Fruit fly (Drosophila melanogaster) whole organism, embryonic: ENCODE results near the gene dikar.

Source experiments
- Abd-B ChIP-seq: fragments of 200-800 bp; sonication (Bioruptor generic); optimal IDR thresholded peaks from 2 replicates; lab custom pipeline; 2018; ENCODE audit warnings: missing biosample characterization, mild to moderate bottlenecking, missing genetic modification characterization, moderate library complexity
- Antp ChIP-seq: fragments of 200-800 bp; sonication (Bioruptor generic); optimal IDR thresholded peaks from 3 replicates; lab custom pipeline; 2016; ENCODE audit warnings: missing biosample characterization, missing genetic modification characterization
- Atf6 ChIP-seq: fragments of 200-800 bp; sonication (Bioruptor generic); IDR thresholded peaks from 2 replicates; pipeline ENCODE4 v1.3.6; 2022; ENCODE audit warnings: missing biosample characterization, missing genetic modification characterization
- Awh ChIP-seq: fragments of 200-800 bp; sonication (Bioruptor generic); IDR thresholded peaks from 2 replicates; pipeline ENCODE4, ENCODE4 v1.3.6; 2022; ENCODE audit warnings: missing biosample characterization, missing genetic modification characterization
- Bdp1 ChIP-seq: fragments of 200-800 bp; sonication (Bioruptor generic); optimal IDR thresholded peaks from 3 replicates; lab custom pipeline; 2016; ENCODE audit warnings: missing biosample characterization, missing genetic modification characterization
- CG11093 ChIP-seq: fragments of 200-800 bp; sonication (Bioruptor generic); IDR thresholded peaks from 3 replicates; pipeline ENCODE4 v1.3.6; 2022; ENCODE audit warnings: missing biosample characterization, missing genetic modification characterization
- CG1233 ChIP-seq: fragments of 200-800 bp; sonication (Bioruptor generic); optimal IDR thresholded peaks from 4 replicates; lab custom pipeline; 2018; ENCODE audit warnings: missing biosample characterization, mild to moderate bottlenecking, missing genetic modification characterization
- CG15269 ChIP-seq: fragments of 200-800 bp; sonication (Bioruptor generic); optimal IDR thresholded peaks from 2 replicates; lab custom pipeline; 2018; ENCODE audit warnings: missing biosample characterization, mild to moderate bottlenecking, missing genetic modification characterization, moderate library complexity
- CG17912 ChIP-seq: fragments of 200-800 bp; sonication (Bioruptor generic); optimal IDR thresholded peaks from 2 replicates; lab custom pipeline; 2018; ENCODE audit warnings: missing biosample characterization, mild to moderate bottlenecking, missing genetic modification characterization
- CG1832 ChIP-seq: fragments of 200-800 bp; sonication (Bioruptor generic); optimal IDR thresholded peaks from 2 replicates; lab custom pipeline; 2017; ENCODE audit warnings: missing biosample characterization, mild to moderate bottlenecking, missing genetic modification characterization, inconsistent platforms
- CG2202 ChIP-seq: fragments of 200-800 bp; sonication (Bioruptor generic); optimal IDR thresholded peaks from 2 replicates; lab custom pipeline; 2018; ENCODE audit warnings: missing biosample characterization, mild to moderate bottlenecking, missing genetic modification characterization
- CG2875 ChIP-seq: fragments of 200-800 bp; sonication (Bioruptor generic); optimal IDR thresholded peaks from 2 replicates; lab custom pipeline; 2017; ENCODE audit warnings: missing biosample characterization, mild to moderate bottlenecking, missing genetic modification characterization, missing genetic modification reagents
- CG31388 ChIP-seq: fragments of 200-800 bp; sonication (Bioruptor generic); optimal IDR thresholded peaks from 2 replicates; lab custom pipeline; 2016; ENCODE audit warnings: missing biosample characterization, missing genetic modification characterization
- CG34376 ChIP-seq: fragments of 200-800 bp; sonication (Bioruptor generic); optimal IDR thresholded peaks from 2 replicates; lab custom pipeline; 2018; ENCODE audit warnings: missing biosample characterization, mild to moderate bottlenecking, missing genetic modification characterization
- CG8089 ChIP-seq: fragments of 200-800 bp; sonication (Bioruptor generic); optimal IDR thresholded peaks from 3 replicates; lab custom pipeline; 2016; ENCODE audit warnings: missing biosample characterization, missing genetic modification characterization
- CG8290 ChIP-seq, 3 experiments: fragments of 200-800 bp; sonication (Bioruptor generic); optimal IDR thresholded peaks; 2 replicates each; lab custom pipeline; 2016 to 2019; ENCODE audit warnings: missing biosample characterization in 3 of 3, missing genetic modification characterization in 3 of 3, mild to moderate bottlenecking in 2 of 3, moderate library complexity in 1 of 3
- CG8944 ChIP-seq: fragments of 200-800 bp; sonication (Bioruptor generic); optimal IDR thresholded peaks from 3 replicates; lab custom pipeline; 2016; ENCODE audit warnings: missing biosample characterization, missing genetic modification characterization
- CG9817 ChIP-seq: fragments of 200-800 bp; sonication (Bioruptor generic); optimal IDR thresholded peaks from 2 replicates; lab custom pipeline; 2018; ENCODE audit warnings: missing biosample characterization, mild to moderate bottlenecking, missing genetic modification characterization, moderate library complexity
- CkIIα-i1 ChIP-seq: fragments of 200-800 bp; sonication (Bioruptor generic); IDR thresholded peaks from 2 replicates; pipeline ENCODE4 v1.3.6; 2022; ENCODE audit warnings: missing biosample characterization, missing genetic modification characterization
- Dbx ChIP-seq: fragments of 200-800 bp; sonication (Bioruptor generic); IDR thresholded peaks from 3 replicates; pipeline ENCODE4 v1.3.6; 2022; ENCODE audit warnings: missing biosample characterization, missing genetic modification characterization
- Dip2 ChIP-seq: fragments of 200-800 bp; sonication (Bioruptor generic); IDR thresholded peaks from 2 replicates; pipeline ENCODE4 v1.3.6; 2022; ENCODE audit warnings: missing biosample characterization, missing genetic modification characterization
- Dref ChIP-seq: fragments of 200-800 bp; sonication (Bioruptor generic); IDR thresholded peaks from 2 replicates; pipeline ENCODE4 v1.3.6; 2022; ENCODE audit warnings: missing biosample characterization, missing genetic modification characterization
- MBD-R2 ChIP-seq: fragments of 200-800 bp; sonication (Bioruptor generic); IDR thresholded peaks from 2 replicates; pipeline ENCODE4 v1.3.6; 2022; ENCODE audit warnings: missing biosample characterization, missing genetic modification characterization
- NC2β ChIP-seq: fragments of 200-800 bp; sonication (Bioruptor generic); optimal IDR thresholded peaks from 2 replicates; lab custom pipeline; 2016; ENCODE audit warnings: missing biosample characterization, missing genetic modification characterization
- NFAT ChIP-seq: fragments of 200-800 bp; sonication (Bioruptor generic); IDR thresholded peaks from 2 replicates; pipeline ENCODE4 v1.3.6; 2022; ENCODE audit warnings: missing biosample characterization, missing genetic modification characterization
- NfI ChIP-seq: fragments of 200-800 bp; sonication (Bioruptor generic); optimal IDR thresholded peaks from 3 replicates; lab custom pipeline; 2018; ENCODE audit warnings: missing biosample characterization, mild to moderate bottlenecking, missing genetic modification characterization, moderate library complexity
- Oli ChIP-seq: fragments of 200-800 bp; sonication (Bioruptor generic); optimal IDR thresholded peaks from 2 replicates; lab custom pipeline; 2018; ENCODE audit warnings: missing biosample characterization, mild to moderate bottlenecking, missing genetic modification characterization, moderate library complexity
- Pdp1 ChIP-seq, 2 experiments: fragments of 200-800 bp; sonication (Bioruptor generic); optimal IDR thresholded peaks; 3 replicates each; lab custom pipeline; 2016; ENCODE audit warnings: missing biosample characterization in 2 of 2, missing genetic modification characterization in 2 of 2, mild to moderate bottlenecking in 1 of 2, moderate library complexity in 1 of 2
- Stat92E ChIP-seq, 3 experiments: fragments of >200 bp in 2 of 3; fragments of 200-800 bp in 1 of 3; sonication (Bioruptor generic) in 1 of 3; optimal IDR thresholded peaks; 2 replicates each; lab custom pipeline; 2017 to 2019; ENCODE audit warnings: missing biosample characterization in 3 of 3, missing genetic modification characterization in 3 of 3, mild to moderate bottlenecking in 1 of 3, moderate library complexity in 1 of 3
- croc ChIP-seq: fragments of 200-800 bp; sonication (Bioruptor generic); conservative IDR thresholded peaks from 3 replicates; pipeline ENCODE4 v1.3.6; 2022; ENCODE audit warnings: missing biosample characterization, missing genetic modification characterization
- disco-r ChIP-seq: fragments of 200-800 bp; sonication (Bioruptor generic); optimal IDR thresholded peaks from 2 replicates; lab custom pipeline; 2016; ENCODE audit warnings: missing biosample characterization, missing genetic modification characterization
- emc ChIP-seq: fragments of 200-800 bp; sonication (Bioruptor generic); optimal IDR thresholded peaks from 2 replicates; lab custom pipeline; 2016; ENCODE audit warnings: missing biosample characterization, missing genetic modification characterization
- fru ChIP-seq: fragments of >200 bp; optimal IDR thresholded peaks from 2 replicates; lab custom pipeline; 2017
- jigr1 ChIP-seq: fragments of 200-800 bp; sonication (Bioruptor generic); IDR thresholded peaks from 3 replicates; pipeline ENCODE4 v1.3.6; 2022; ENCODE audit warnings: missing biosample characterization, missing genetic modification characterization
- kni ChIP-seq: fragments of 200-800 bp; sonication (Bioruptor generic); optimal IDR thresholded peaks from 3 replicates; lab custom pipeline; 2017; ENCODE audit warnings: mild to moderate bottlenecking, missing biosample characterization, missing genetic modification reagents, missing genetic modification characterization
- nerfin-2 ChIP-seq: fragments of 200-800 bp; sonication (Bioruptor generic); IDR thresholded peaks from 2 replicates; pipeline ENCODE4 v1.3.6; 2022; ENCODE audit warnings: missing biosample characterization, missing genetic modification characterization; ENCODE audit not compliant: partially characterized antibody
- pros ChIP-seq: fragments of 200-800 bp; sonication (Bioruptor generic); optimal IDR thresholded peaks from 3 replicates; lab custom pipeline; 2019; ENCODE audit warnings: missing biosample characterization, mild to moderate bottlenecking, missing genetic modification characterization, moderate library complexity
- sc ChIP-seq, 3 experiments: fragments of >200 bp in 2 of 3; fragments of 200-800 bp in 1 of 3; sonication (Bioruptor generic) in 1 of 3; optimal IDR thresholded peaks; 2 replicates in 2 of 3; 3 replicates in 1 of 3; lab custom pipeline; 2017; ENCODE audit warnings: mild to moderate bottlenecking in 1 of 3, missing biosample characterization in 1 of 3, missing genetic modification characterization in 1 of 3, missing genetic modification reagents in 1 of 3
- scrt ChIP-seq: fragments of 200-800 bp; sonication (Bioruptor generic); optimal IDR thresholded peaks from 2 replicates; lab custom pipeline; 2018; ENCODE audit warnings: missing biosample characterization, mild to moderate bottlenecking, missing genetic modification characterization, moderate library complexity
- sd ChIP-seq: fragments of 200-800 bp; sonication (Bioruptor generic); optimal IDR thresholded peaks from 3 replicates; lab custom pipeline; 2018; ENCODE audit warnings: missing biosample characterization, mild to moderate bottlenecking, missing genetic modification characterization, moderate library complexity
- shn ChIP-seq: fragments of 200-800 bp; sonication (Bioruptor generic); optimal IDR thresholded peaks from 3 replicates; lab custom pipeline; 2016; ENCODE audit warnings: missing biosample characterization, missing genetic modification characterization
- sim ChIP-seq: fragments of 200-800 bp; sonication (Bioruptor generic); IDR thresholded peaks from 2 replicates; pipeline ENCODE4 v1.3.6; 2022; ENCODE audit warnings: missing biosample characterization, missing genetic modification characterization
- sqz ChIP-seq: fragments of 200-800 bp; sonication (Bioruptor generic); optimal IDR thresholded peaks from 3 replicates; lab custom pipeline; 2018; ENCODE audit warnings: missing biosample characterization, mild to moderate bottlenecking, missing genetic modification characterization
- ssp ChIP-seq: fragments of 200-800 bp; sonication (Bioruptor generic); IDR thresholded peaks from 2 replicates; pipeline ENCODE4 v1.3.6; 2022; ENCODE audit warnings: missing biosample characterization, missing genetic modification characterization
- stwl ChIP-seq: fragments of 200-800 bp; sonication (Bioruptor generic); optimal IDR thresholded peaks from 3 replicates; lab custom pipeline; 2018; ENCODE audit warnings: missing biosample characterization, mild to moderate bottlenecking, missing genetic modification characterization, moderate library complexity
- sug ChIP-seq: fragments of 200-800 bp; optimal IDR thresholded peaks from 2 replicates; lab custom pipeline; 2019; ENCODE audit warnings: missing biosample characterization, mild to moderate bottlenecking, missing genetic modification characterization, moderate library complexity
- tin ChIP-seq: fragments of 200-800 bp; sonication (Bioruptor generic); optimal IDR thresholded peaks from 3 replicates; lab custom pipeline; 2016; ENCODE audit warnings: missing biosample characterization, missing genetic modification characterization
- trem ChIP-seq: fragments of 200-800 bp; optimal IDR thresholded peaks from 3 replicates; lab custom pipeline; 2019; ENCODE audit warnings: missing biosample characterization, mild to moderate bottlenecking, missing genetic modification characterization, moderate library complexity
- usp ChIP-seq: fragments of >200 bp; optimal IDR thresholded peaks from 2 replicates; lab custom pipeline; 2017; ENCODE audit warnings: missing biosample characterization, missing genetic modification characterization
- vnd ChIP-seq: fragments of 200-800 bp; sonication (Bioruptor generic); IDR thresholded peaks from 3 replicates; pipeline ENCODE4 v1.3.6; 2022; ENCODE audit warnings: missing biosample characterization, missing genetic modification characterization; ENCODE audit not compliant: partially characterized antibody

Gene dikar

dm6 chr3L:6694181-6694580 is 48.8 kb downstream of the dikar start (continued):
- no peak for TF ChIP-seq CG1832 (GFP tag; lab: Kevin White, UChicago)
- no peak for TF ChIP-seq NfI (GFP tag; lab: Kevin White, UChicago)
- peak in 1 of 2 experiments; percentile 76 for TF ChIP-seq Pdp1 (GFP tag; optimal IDR thresholded peaks at IDR 0.05; lab: Kevin White, UChicago)
- TF ChIP-seq Oli (tag; lab: Kevin White, UChicago) = no peak
- TF ChIP-seq CG8944 (GFP tag; lab: Kevin White, UChicago) = no peak
- TF ChIP-seq CG31388 = no peak
- no peak for TF ChIP-seq ssp (GFP tag; lab: Robert Waterston, UW)
- TF ChIP-seq CG2202 (tag; lab: Kevin White, UChicago) = no peak
- no peak for TF ChIP-seq croc (GFP tag; lab: Robert Waterston, UW)
- no peak for TF ChIP-seq CG15269 (tag; lab: Kevin White, UChicago)
- TF ChIP-seq CG1233 = no peak
- no peak for TF ChIP-seq CG9817 (tag; lab: Kevin White, UChicago)
- peak; percentile 18 for TF ChIP-seq CG34376 (GFP tag; lab: Kevin White, UChicago)
- TF ChIP-seq CG17912 (GFP tag; lab: Kevin White, UChicago) = no peak
- TF ChIP-seq Bdp1 (GFP tag; lab: Kevin White, UChicago) = no peak
- TF ChIP-seq Antp = no peak
- TF ChIP-seq vnd = 0 out of 3 replicates have a peak, but pooled peaks have one; percentile 23
- TF ChIP-seq emc = no peak
- TF ChIP-seq Atf6 (GFP tag; lab: Robert Waterston, UW) = no peak
- no peak for TF ChIP-seq jigr1 (GFP tag; lab: Robert Waterston, UW)
- TF ChIP-seq stwl = no peak
- no peak for TF ChIP-seq scrt (GFP tag; lab: Kevin White, UChicago)
- TF ChIP-seq sd (tag; lab: Kevin White, UChicago) = no peak
- 0 out of 3 replicates have a peak, but pooled peaks have one; percentile 9 for TF ChIP-seq Dbx (GFP tag; lab: Robert Waterston, UW)
- no peak for TF ChIP-seq NFAT (GFP tag; lab: Robert Waterston, UW)
- TF ChIP-seq NC2β (GFP tag; lab: Kevin White, UChicago) = no peak
- TF ChIP-seq Dip2 (GFP tag; lab: Robert Waterston, UW) = no peak
- TF ChIP-seq usp (GFP tag; lab: Kevin White, UChicago) = no peak
- TF ChIP-seq pros = peak; percentile 13
- no peak for TF ChIP-seq sc (optimal IDR thresholded peaks at IDR 0.05; lab: Kevin White, UChicago)
- TF ChIP-seq sc (GFP tag; optimal IDR thresholded peaks at IDR 0.05; lab: Kevin White, UChicago) = no peak
- no peak for TF ChIP-seq CG8089 (GFP tag; lab: Kevin White, UChicago)
- no peak for TF ChIP-seq nerfin-2
- TF ChIP-seq MBD-R2 = no peak
- TF ChIP-seq CkIIα-i1 (GFP tag; lab: Robert Waterston, UW) = no peak
- no peak for TF ChIP-seq CG2875 (GFP tag; lab: Kevin White, UChicago)
- no peak for TF ChIP-seq Stat92E (GFP tag; optimal IDR thresholded peaks at IDR 0.05; lab: Kevin White, UChicago)
- 0 out of 2 replicates have a peak, but pooled peaks have one; percentile 49 for TF ChIP-seq Awh (GFP tag; lab: Robert Waterston, UW)
- TF ChIP-seq sqz (GFP tag; lab: Kevin White, UChicago) = peak; percentile 57
- TF ChIP-seq sim = no peak
- no peak for TF ChIP-seq kni (GFP tag; lab: Kevin White, UChicago)
- TF ChIP-seq trem = no peak
- TF ChIP-seq shn (GFP tag; lab: Kevin White, UChicago) = no peak
- TF ChIP-seq fru (lab: Kevin White, UChicago) = no peak
- TF ChIP-seq tin (GFP tag; lab: Kevin White, UChicago) = no peak
- TF ChIP-seq disco-r (GFP tag; lab: Kevin White, UChicago) = no peak
- no peak for TF ChIP-seq CG11093 (GFP tag; lab: Robert Waterston, UW)
- TF ChIP-seq sug (tag; lab: Kevin White, UChicago) = peak; percentile 44
- peak; percentile 47 for TF ChIP-seq Abd-B (GFP tag; lab: Kevin White, UChicago)
- TF ChIP-seq Dref (GFP tag; lab: Robert Waterston, UW) = no peak
- no peak for TF ChIP-seq CG8290 (GFP tag; optimal IDR thresholded peaks at IDR 0.05; lab: Kevin White, UChicago)
- TF ChIP-seq CG8290 (tag; optimal IDR thresholded peaks at IDR 0.05; lab: Kevin White, UChicago) = no peak
